Worm (Caenorhabditis elegans) whole organism, L4 larva: Measurements from ENCODE around the gene ska-3.

Source experiments
- F26F4.8 ChIP-seq: fragments of 200-800 bp; sonication (Bioruptor generic); conservative IDR thresholded peaks from 2 replicates; pipeline ENCODE4 v1.3.6; 2022; ENCODE audit warnings: missing genetic modification characterization, missing compliant biosample characterization
- F44E2.7 ChIP-seq: fragments of 200-800 bp; sonication (Bioruptor generic); IDR thresholded peaks from 2 replicates; pipeline ENCODE4 v2.1.2; 2022; ENCODE audit warnings: missing genetic modification characterization, missing compliant biosample characterization
- T20F7.1 ChIP-seq: fragments of 200-800 bp; sonication (Bioruptor generic); optimal IDR thresholded peaks from 2 replicates; lab custom pipeline; 2018; ENCODE audit warnings: mild to moderate bottlenecking, missing genetic modification characterization, missing compliant biosample characterization
- T26A8.4 ChIP-seq: fragments of 200-800 bp; sonication (Bioruptor generic); IDR thresholded peaks from 2 replicates; pipeline ENCODE4 v1.3.6; 2022; ENCODE audit warnings: missing genetic modification characterization, missing compliant biosample characterization
- Y48G9A.11 ChIP-seq: fragments of 200-800 bp; sonication (Bioruptor generic); IDR thresholded peaks from 2 replicates; pipeline ENCODE4 v1.3.6; 2022; ENCODE audit warnings: missing genetic modification reagents, missing genetic modification characterization, missing compliant biosample characterization
- ama-1 ChIP-seq: fragments of 150-350 bp; optimal IDR thresholded peaks from 2 replicates; lab custom pipeline; 2014; ENCODE audit warnings: inconsistent platforms, mixed read lengths
- arid-1 ChIP-seq: fragments of 200-800 bp; sonication (Bioruptor generic); conservative IDR thresholded peaks from 2 replicates; pipeline ENCODE4 v1.3.6; 2022; ENCODE audit warnings: missing genetic modification reagents, missing genetic modification characterization, missing compliant biosample characterization
- ceh-44 ChIP-seq: fragments of 200-800 bp; sonication (Bioruptor generic); IDR thresholded peaks from 2 replicates; pipeline ENCODE4 v1.3.6; 2022; ENCODE audit warnings: missing genetic modification reagents, missing genetic modification characterization, missing compliant biosample characterization
- ceh-62 ChIP-seq: sonication (generic microtip); optimal IDR thresholded peaks from 2 replicates; lab custom pipeline; 2017; ENCODE audit warnings: missing biosample characterization, missing genetic modification characterization
- ceh-82 ChIP-seq: sonication (generic microtip); optimal IDR thresholded peaks from 2 replicates; lab custom pipeline; 2017; ENCODE audit warnings: missing biosample characterization, missing genetic modification characterization
- ces-1 ChIP-seq: fragments of 150-350 bp; sonication (generic microtip); optimal IDR thresholded peaks from 4 replicates; lab custom pipeline; 2014; ENCODE audit warnings: missing biosample characterization, missing genetic modification reagents, missing genetic modification characterization
- daf-12 ChIP-seq: fragments of 150-350 bp; optimal IDR thresholded peaks from 2 replicates; lab custom pipeline; 2014; ENCODE audit warnings: missing biosample characterization, missing genetic modification reagents, missing genetic modification characterization
- daf-8 ChIP-seq: fragments of 200-800 bp; sonication (Bioruptor generic); IDR thresholded peaks from 2 replicates; pipeline ENCODE4 v1.3.6; 2022; ENCODE audit warnings: missing genetic modification characterization, missing compliant biosample characterization
- dmd-6 ChIP-seq: fragments of 200-800 bp; sonication (Bioruptor generic); IDR thresholded peaks from 2 replicates; pipeline ENCODE4 v1.3.6; 2022; ENCODE audit warnings: missing genetic modification reagents, missing genetic modification characterization, missing compliant biosample characterization
- dmd-8 ChIP-seq: fragments of 200-800 bp; sonication (Bioruptor generic); IDR thresholded peaks from 2 replicates; pipeline ENCODE4 v1.3.6; 2022; ENCODE audit warnings: missing genetic modification characterization, missing compliant biosample characterization
- dpl-1 ChIP-seq: fragments of 150-350 bp; optimal IDR thresholded peaks from 2 replicates; lab custom pipeline; 2014; ENCODE audit warnings: missing biosample characterization, missing genetic modification reagents, missing genetic modification characterization
- egl-27 ChIP-seq: sonication (generic microtip); optimal IDR thresholded peaks from 3 replicates; lab custom pipeline; 2017; ENCODE audit warnings: missing biosample characterization, missing genetic modification reagents, missing genetic modification characterization
- fkh-10 ChIP-seq: fragments of 150-350 bp; optimal IDR thresholded peaks from 2 replicates; lab custom pipeline; 2014; ENCODE audit warnings: missing biosample characterization, missing genetic modification reagents, missing genetic modification characterization
- gei-8 ChIP-seq: fragments of 200-800 bp; sonication (Bioruptor generic); optimal IDR thresholded peaks from 2 replicates; lab custom pipeline; 2018; ENCODE audit warnings: mild to moderate bottlenecking, missing genetic modification characterization, missing compliant biosample characterization
- hif-1 ChIP-seq, 2 experiments: sonication (generic microtip); optimal IDR thresholded peaks; 2 replicates each; lab custom pipeline; 2016 to 2017; ENCODE audit warnings: missing compliant biosample characterization in 2 of 2, missing genetic modification characterization in 2 of 2, missing genetic modification reagents in 2 of 2, missing genotype in 2 of 2, mild to moderate bottlenecking in 1 of 2
- hlh-11 ChIP-seq: fragments of 200-800 bp; sonication (Bioruptor generic); optimal IDR thresholded peaks from 2 replicates; lab custom pipeline; 2018; ENCODE audit warnings: mild to moderate bottlenecking, missing genetic modification characterization, missing compliant biosample characterization
- hmg-1.1 ChIP-seq: fragments of 200-800 bp; sonication (Bioruptor generic); IDR thresholded peaks from 2 replicates; pipeline ENCODE4 v1.3.6; 2022; ENCODE audit warnings: missing genetic modification reagents, missing genetic modification characterization, missing compliant biosample characterization
- jun-1 ChIP-seq: fragments of 150-350 bp; optimal IDR thresholded peaks from 2 replicates; lab custom pipeline; 2014; ENCODE audit warnings: missing biosample characterization, missing genetic modification reagents, missing genetic modification characterization
- lin-1 ChIP-seq: fragments of 200-800 bp; sonication (Bioruptor generic); IDR thresholded peaks from 2 replicates; pipeline ENCODE4 v1.3.6; 2022; ENCODE audit warnings: missing genetic modification reagents, missing genetic modification characterization, missing compliant biosample characterization
- lin-13 ChIP-seq: fragments of 150-350 bp; optimal IDR thresholded peaks from 2 replicates; lab custom pipeline; 2014; ENCODE audit warnings: missing biosample characterization, missing genetic modification reagents, missing genetic modification characterization
- lin-39 ChIP-seq: fragments of 150-350 bp; optimal IDR thresholded peaks from 2 replicates; lab custom pipeline; 2014; ENCODE audit warnings: missing biosample characterization, missing genetic modification reagents, missing genetic modification characterization
- lsy-2 ChIP-seq, 2 experiments: fragments of 150-350 bp in 1 of 2; sonication (generic microtip) in 1 of 2; optimal IDR thresholded peaks; 2 replicates each; lab custom pipeline; 2014 to 2017; ENCODE audit warnings: missing biosample characterization in 2 of 2, missing genetic modification characterization in 2 of 2
- madf-9 ChIP-seq: fragments of 200-800 bp; sonication (Bioruptor generic); conservative IDR thresholded peaks from 2 replicates; pipeline ENCODE4 v1.3.6; 2022; ENCODE audit warnings: missing genetic modification reagents, missing genetic modification characterization, missing compliant biosample characterization
- mdt-29 ChIP-seq: fragments of 200-800 bp; sonication (Bioruptor generic); IDR thresholded peaks from 2 replicates; pipeline ENCODE4 v1.3.6; 2022; ENCODE audit warnings: missing genetic modification reagents, missing genetic modification characterization, missing compliant biosample characterization
- mep-1 ChIP-seq: fragments of 150-350 bp; sonication (generic microtip); optimal IDR thresholded peaks from 3 replicates; lab custom pipeline; 2014; ENCODE audit warnings: missing biosample characterization, missing genetic modification characterization
- mxl-3 ChIP-seq: fragments of 200-800 bp; sonication (Bioruptor generic); optimal IDR thresholded peaks from 2 replicates; lab custom pipeline; 2018; ENCODE audit warnings: mild to moderate bottlenecking, missing genetic modification characterization, missing compliant biosample characterization
- nhr-102 ChIP-seq: sonication (generic microtip); optimal IDR thresholded peaks from 2 replicates; lab custom pipeline; 2016; ENCODE audit warnings: mild to moderate bottlenecking, missing genetic modification characterization, moderate library complexity, missing compliant biosample characterization
- nhr-11 ChIP-seq: fragments of 150-350 bp; optimal IDR thresholded peaks from 2 replicates; lab custom pipeline; 2014; ENCODE audit warnings: missing biosample characterization, missing genetic modification characterization
- nhr-111 ChIP-seq: fragments of 200-800 bp; sonication (Bioruptor generic); optimal IDR thresholded peaks from 2 replicates; lab custom pipeline; 2018; ENCODE audit warnings: mild to moderate bottlenecking, missing genetic modification characterization, missing compliant biosample characterization
- nhr-237 ChIP-seq: sonication (generic microtip); optimal IDR thresholded peaks from 2 replicates; lab custom pipeline; 2017; ENCODE audit warnings: missing biosample characterization, missing genetic modification characterization
- nhr-41 ChIP-seq: fragments of 200-800 bp; sonication (Bioruptor generic); IDR thresholded peaks from 2 replicates; pipeline ENCODE4 v1.3.6; 2022; ENCODE audit warnings: missing genetic modification reagents, missing genetic modification characterization, missing compliant biosample characterization
- pha-4 ChIP-seq, 2 experiments: fragments of 150-350 bp in 1 of 2; fragments of 200-800 bp in 1 of 2; sonication (Bioruptor generic) in 1 of 2; IDR thresholded peaks in 1 of 2; optimal IDR thresholded peaks in 1 of 2; 2 replicates each; pipeline versions ENCODE4 v1.3.6 to Lab custom; 2014 to 2022; ENCODE audit warnings: missing genetic modification characterization in 2 of 2, missing genetic modification reagents in 2 of 2, missing biosample characterization in 1 of 2, missing compliant biosample characterization in 1 of 2
- pqm-1 ChIP-seq: sonication (generic microtip); optimal IDR thresholded peaks from 2 replicates; lab custom pipeline; 2017; ENCODE audit warnings: missing biosample characterization, missing genetic modification characterization
- saeg-2 ChIP-seq: fragments of 200-800 bp; sonication (Bioruptor generic); IDR thresholded peaks from 2 replicates; pipeline ENCODE4 v1.3.6; 2022; ENCODE audit warnings: missing genetic modification reagents, missing genetic modification characterization, missing compliant biosample characterization
- set-16 ChIP-seq: fragments of 200-800 bp; sonication (Bioruptor generic); IDR thresholded peaks from 2 replicates; pipeline ENCODE4 v1.3.6; 2022; ENCODE audit warnings: missing genetic modification reagents, missing genetic modification characterization, missing compliant biosample characterization
- skn-1 ChIP-seq: fragments of 150-350 bp; optimal IDR thresholded peaks from 2 replicates; lab custom pipeline; 2014; ENCODE audit warnings: missing biosample characterization, missing genetic modification characterization
- snpc-1.2 ChIP-seq: fragments of 200-800 bp; sonication (Bioruptor generic); IDR thresholded peaks from 2 replicates; pipeline ENCODE4 v1.3.6; 2022; ENCODE audit warnings: missing genetic modification reagents, missing genetic modification characterization, missing compliant biosample characterization
- snpc-4 ChIP-seq: fragments of 150-350 bp; optimal IDR thresholded peaks from 2 replicates; lab custom pipeline; 2014; ENCODE audit warnings: missing biosample characterization, missing genetic modification characterization
- tra-1 ChIP-seq: fragments of 200-800 bp; sonication (Bioruptor generic); IDR thresholded peaks from 2 replicates; pipeline ENCODE4 v1.3.6; 2022; ENCODE audit warnings: missing genetic modification reagents, missing genetic modification characterization, missing compliant biosample characterization
- unc-62 ChIP-seq, 3 experiments: fragments of 150-350 bp in 1 of 3; sonication (generic microtip); optimal IDR thresholded peaks in 2 of 3; peaks in 1 of 3; 1 replicate in 1 of 3; 2 replicates in 2 of 3; lab custom pipeline; 2014 to 2017; ENCODE audit warnings: missing biosample characterization in 3 of 3, missing genetic modification characterization in 3 of 3, missing genetic modification reagents in 3 of 3, missing genotype in 1 of 3
- vab-7 ChIP-seq: fragments of 200-800 bp; sonication (Bioruptor generic); IDR thresholded peaks from 2 replicates; pipeline ENCODE4 v1.3.6; 2022; ENCODE audit warnings: missing genetic modification reagents, missing genetic modification characterization, missing compliant biosample characterization
- zag-1 ChIP-seq: fragments of 150-350 bp; optimal IDR thresholded peaks from 2 replicates; lab custom pipeline; 2014; ENCODE audit warnings: missing biosample characterization, missing genetic modification characterization
- zfp-3 ChIP-seq: fragments of 200-800 bp; sonication (Bioruptor generic); conservative IDR thresholded peaks from 2 replicates; pipeline ENCODE4 v1.3.6; 2022; ENCODE audit warnings: missing genetic modification reagents, missing genetic modification characterization, missing compliant biosample characterization
- zip-11 ChIP-seq: fragments of 200-800 bp; sonication (Bioruptor generic); IDR thresholded peaks from 2 replicates; pipeline ENCODE4 v1.3.6; 2022; ENCODE audit warnings: missing genetic modification characterization, missing compliant biosample characterization
- zip-2 ChIP-seq: fragments of 150-350 bp; optimal IDR thresholded peaks from 2 replicates; lab custom pipeline; 2014; ENCODE audit warnings: missing biosample characterization, missing genetic modification characterization

The ska-3 gene

DNA sequence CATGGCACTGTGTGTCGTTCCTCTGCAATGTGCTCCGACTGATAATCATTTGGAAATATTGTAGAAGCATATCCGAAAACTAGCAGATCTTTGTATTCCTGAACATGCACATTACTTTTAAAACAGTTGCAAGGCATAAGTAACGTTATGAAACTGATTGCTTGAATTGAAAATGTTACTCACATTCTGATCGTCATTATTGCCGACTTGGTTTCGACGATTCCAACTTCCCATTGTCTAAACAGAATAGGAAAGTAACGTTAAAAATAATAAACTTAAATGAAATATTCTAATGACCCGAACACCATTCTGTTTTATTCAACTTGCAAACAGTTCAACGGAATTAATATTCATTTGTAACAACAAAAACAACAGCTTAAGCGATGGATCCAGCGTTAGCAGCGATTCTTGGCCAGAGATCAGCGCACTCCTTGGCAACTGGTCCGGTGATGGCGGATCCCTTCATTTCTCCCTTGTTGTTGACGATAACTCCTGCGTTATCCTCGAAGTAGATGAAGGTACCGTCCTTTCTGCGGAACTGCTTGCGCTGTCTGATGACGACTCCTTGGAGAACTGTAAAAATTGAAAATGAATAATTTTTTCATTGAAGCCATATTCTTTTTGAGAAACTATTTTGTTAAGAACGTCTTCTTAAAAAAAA, 26.6 kb upstream of the ska-3 start, which contains the start of gene swp-1 (continued):
- no peak for TF ChIP-seq mep-1 (tag; lab: Kevin White, UChicago)
- peak; percentile 51 for TF ChIP-seq ama-1 (lab: Kevin White, UChicago)
- no peak for TF ChIP-seq ceh-62
- TF ChIP-seq skn-1 (tag; lab: Kevin White, UChicago): no peak
- TF ChIP-seq snpc-1.2 (GFP tag; lab: Robert Waterston, UW): peak; percentile 48; the same call in 1 of the 2 replicates
- no peak for TF ChIP-seq fkh-10 (GFP tag; lab: Kevin White, UChicago)
- no peak for TF ChIP-seq egl-27 (tag; lab: Kevin White, UChicago)
- TF ChIP-seq F44E2.7: no peak
- no peak for TF ChIP-seq daf-12 (tag; lab: Kevin White, UChicago)
- TF ChIP-seq T26A8.4 (GFP tag; lab: Robert Waterston, UW): no peak
- no peak for TF ChIP-seq jun-1 (tag; lab: Kevin White, UChicago)
- no peak for TF ChIP-seq nhr-237
- TF ChIP-seq set-16 (GFP tag; lab: Robert Waterston, UW): no peak
- TF ChIP-seq hlh-11 (tag; lab: Kevin White, UChicago): no peak
- TF ChIP-seq zfp-3 (GFP tag; lab: Robert Waterston, UW): 0 out of 2 replicates have a peak, but pooled peaks have one; percentile 12
- no peak for TF ChIP-seq hmg-1.1 (GFP tag; lab: Robert Waterston, UW)
- TF ChIP-seq daf-8: no peak
- TF ChIP-seq vab-7: no peak
- TF ChIP-seq nhr-41 (GFP tag; lab: Robert Waterston, UW): no peak
- no peak for TF ChIP-seq nhr-102
- TF ChIP-seq zag-1: no peak
- TF ChIP-seq pqm-1 (tag; lab: Kevin White, UChicago): no peak
- TF ChIP-seq pha-4 (GFP tag; IDR thresholded peaks at IDR 0.05; lab: Robert Waterston, UW): no peak
- no peak for TF ChIP-seq pha-4 (tag; optimal IDR thresholded peaks at IDR 0.05; lab: Kevin White, UChicago)
- TF ChIP-seq Y48G9A.11 (GFP tag; lab: Robert Waterston, UW): peak; percentile 33; the same call in 1 of the 2 replicates
- no peak for TF ChIP-seq gei-8 (GFP tag; lab: Kevin White, UChicago)
- no peak for TF ChIP-seq zip-11 (GFP tag; lab: Robert Waterston, UW)
- TF ChIP-seq lin-1 (GFP tag; lab: Robert Waterston, UW): no peak
- peak; percentile 70 for TF ChIP-seq arid-1 (GFP tag; lab: Robert Waterston, UW)
- no peak for TF ChIP-seq mxl-3 (GFP tag; lab: Kevin White, UChicago)
- TF ChIP-seq hif-1 (tag; optimal IDR thresholded peaks at IDR 0.05; lab: Kevin White, UChicago): no peak
- TF ChIP-seq lsy-2 (tag; optimal IDR thresholded peaks at IDR 0.05; lab: Kevin White, UChicago): no peak
- no peak for TF ChIP-seq tra-1 (GFP tag; lab: Robert Waterston, UW)
- TF ChIP-seq nhr-111: no peak
- TF ChIP-seq F26F4.8 (GFP tag; lab: Robert Waterston, UW): no peak
- no peak for TF ChIP-seq snpc-4 (tag; lab: Kevin White, UChicago)
- no peak for TF ChIP-seq nhr-11 (tag; lab: Kevin White, UChicago)
- no peak for TF ChIP-seq saeg-2 (GFP tag; lab: Robert Waterston, UW)
- no peak for TF ChIP-seq madf-9 (GFP tag; lab: Robert Waterston, UW)
- no peak for TF ChIP-seq ceh-82
- no peak for TF ChIP-seq zip-2
- TF ChIP-seq lin-13 (GFP tag; lab: Kevin White, UChicago): no peak
- no peak for TF ChIP-seq lin-39
- no peak for TF ChIP-seq dpl-1 (GFP tag; lab: Kevin White, UChicago)
- TF ChIP-seq mdt-29: no peak
- TF ChIP-seq dmd-8 (GFP tag; lab: Robert Waterston, UW): 0 out of 2 replicates have a peak, but pooled peaks have one; percentile 19
- TF ChIP-seq ces-1 (GFP tag; lab: Kevin White, UChicago): no peak
- TF ChIP-seq unc-62 (GFP tag; optimal IDR thresholded peaks at IDR 0.05 in 1 of 2; lab: Kevin White, UChicago): peak in 1 of 2 experiments; percentile 72
- TF ChIP-seq unc-62 (tag; optimal IDR thresholded peaks at IDR 0.05; lab: Kevin White, UChicago): no peak
- no peak for TF ChIP-seq ceh-44 (GFP tag; lab: Robert Waterston, UW)
- TF ChIP-seq T20F7.1: no peak
- TF ChIP-seq dmd-6 (GFP tag; lab: Robert Waterston, UW): no peak
